Fruit fly (Drosophila melanogaster): Measurements from ENCODE around the gene CG13999.

The CG13999 gene

dm6 chr2L:5979957-5980861, 23.9 kb upstream of the CG13999 start:
- TF ChIP-seq CG17801 (GFP tag; optimal IDR thresholded peaks at IDR 0.05; ENCODE audit: partially characterized antibody), result peak; percentile 70

- no peak for TF ChIP-seq CG17801 (GFP tag; optimal IDR thresholded peaks at IDR 0.05; ENCODE audit: partially characterized antibody)
Measured at dm6 chr2L:5979055-5979399, 22.8 kb upstream of the CG13999 start.

- no peak for TF ChIP-seq CG17801 (GFP tag; optimal IDR thresholded peaks at IDR 0.05; ENCODE audit: partially characterized antibody)
Measured at dm6 chr2L:5978333-5979054, 22.2 kb upstream of the CG13999 start.

- no peak for TF ChIP-seq CG17801 (GFP tag; optimal IDR thresholded peaks at IDR 0.05; ENCODE audit: partially characterized antibody)
Measured at dm6 chr2L:5977729-5978078, 21.4 kb upstream of the CG13999 start.

- TF ChIP-seq CG17801 (GFP tag; optimal IDR thresholded peaks at IDR 0.05; ENCODE audit: partially characterized antibody), result no peak
Measured at dm6 chr2L:5977070-5977728, 20.9 kb upstream of the CG13999 start.

dm6 chr2L:5975601-5976000, 19.3 kb upstream of the CG13999 start:
- no peak for TF ChIP-seq CG17801 (GFP tag; optimal IDR thresholded peaks at IDR 0.05; ENCODE audit: partially characterized antibody)

dm6 chr2L:5975025-5975539, 18.8 kb upstream of the CG13999 start:
- no peak for TF ChIP-seq CG17801 (GFP tag; optimal IDR thresholded peaks at IDR 0.05; ENCODE audit: partially characterized antibody)

- TF ChIP-seq CG17801 (GFP tag; optimal IDR thresholded peaks at IDR 0.05; ENCODE audit: partially characterized antibody), result no peak
Measured at dm6 chr2L:5974122-5974521, 17.9 kb upstream of the CG13999 start.

dm6 chr2L:5972588-5973236, 16.4 kb upstream of the CG13999 start:
- no peak for TF ChIP-seq CG17801 (GFP tag; optimal IDR thresholded peaks at IDR 0.05; ENCODE audit: partially characterized antibody)

- peak; percentile 0 for TF ChIP-seq CG17801 (GFP tag; optimal IDR thresholded peaks at IDR 0.05; ENCODE audit: partially characterized antibody)
Measured at dm6 chr2L:5972005-5972404, 15.7 kb upstream of the CG13999 start.

dm6 chr2L:5971093-5971808, 15.0 kb upstream of the CG13999 start:
- no peak for TF ChIP-seq CG17801 (GFP tag; optimal IDR thresholded peaks at IDR 0.05; ENCODE audit: partially characterized antibody)

dm6 chr2L:5969559-5969958, 13.3 kb upstream of the CG13999 start, which contains the start of gene Ucp4B:
Ucp4B (plus strand) TSS chr2L:5969859.
- no peak for TF ChIP-seq CG17801 (GFP tag; optimal IDR thresholded peaks at IDR 0.05; ENCODE audit: partially characterized antibody)

- TF ChIP-seq CG17801 (GFP tag; optimal IDR thresholded peaks at IDR 0.05; ENCODE audit: partially characterized antibody), result peak; percentile 40
Measured at dm6 chr2L:5967702-5968616, 11.7 kb upstream of the CG13999 start, which contains the start of the genes CG13992 and Ucp4C. CG13992 (minus strand) TSS chr2L:5967752. Ucp4C (plus strand) TSS chr2L:5968566.

Data from ovary, adult (tissue).